Worm (Caenorhabditis elegans) whole organism, early embryonic: ENCODE results near the gene W02F12.8.

Experiments used
- aly-1 ChIP-seq: sonication (generic microtip); optimal IDR thresholded peaks from 2 replicates; lab custom pipeline; 2016; ENCODE audit warnings: missing genetic modification characterization, missing compliant biosample characterization
- ama-1 ChIP-seq: fragments of 150-350 bp; optimal IDR thresholded peaks from 2 replicates; lab custom pipeline; 2014
- ceh-13 ChIP-seq: fragments of 200-800 bp; sonication (Bioruptor generic); optimal IDR thresholded peaks from 2 replicates; lab custom pipeline; 2018; ENCODE audit warnings: mild to moderate bottlenecking, missing genetic modification characterization, missing compliant biosample characterization
- flt-1 ChIP-seq: fragments of 200-800 bp; sonication (Bioruptor generic); IDR thresholded peaks from 2 replicates; pipeline ENCODE4 v1.3.6; 2022; ENCODE audit warnings: missing genetic modification characterization, missing compliant biosample characterization
- hmbx-1 ChIP-seq: sonication (generic microtip); optimal IDR thresholded peaks from 2 replicates; lab custom pipeline; 2016; ENCODE audit warnings: mild to moderate bottlenecking, missing genetic modification characterization, missing compliant biosample characterization
- hnd-1 ChIP-seq: sonication (generic microtip); optimal IDR thresholded peaks from 2 replicates; lab custom pipeline; 2016; ENCODE audit warnings: missing genetic modification characterization, missing compliant biosample characterization
- pes-1 ChIP-seq: fragments of 200-800 bp; sonication (Bioruptor generic); IDR thresholded peaks from 2 replicates; pipeline ENCODE4 v1.3.6; 2022; ENCODE audit warnings: missing genetic modification reagents, missing genetic modification characterization, missing compliant biosample characterization
- sea-1 ChIP-seq: fragments of 200-800 bp; sonication (Bioruptor generic); conservative IDR thresholded peaks from 2 replicates; pipeline ENCODE4 v1.3.6; 2022; ENCODE audit warnings: missing genetic modification characterization, missing compliant biosample characterization
- tbx-37 ChIP-seq: fragments of 200-800 bp; sonication (Bioruptor generic); conservative IDR thresholded peaks from 2 replicates; pipeline ENCODE4 v1.3.6; 2022; ENCODE audit warnings: missing genetic modification reagents, missing genetic modification characterization, missing compliant biosample characterization
- tra-4 ChIP-seq: sonication (generic microtip); optimal IDR thresholded peaks from 2 replicates; lab custom pipeline; 2017; ENCODE audit warnings: missing genetic modification characterization, missing compliant biosample characterization

DNA sequence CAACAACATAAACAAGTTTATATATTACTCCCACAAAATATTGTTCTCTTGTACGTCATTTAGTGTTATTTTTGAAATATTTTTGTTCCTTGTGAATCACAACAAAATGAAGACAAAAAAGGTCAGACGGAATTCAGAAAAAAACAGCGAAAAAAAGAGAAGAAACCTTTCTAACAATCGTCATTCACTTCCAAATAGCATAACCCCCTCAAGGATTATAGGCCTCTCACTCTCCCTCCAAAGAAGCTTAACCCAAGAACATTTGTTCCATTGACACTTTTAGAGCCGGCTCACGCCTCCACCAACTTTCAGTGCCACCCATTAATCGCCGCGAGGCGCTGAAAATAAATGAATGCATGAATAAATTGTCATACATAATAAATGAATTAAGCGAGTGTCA lies 35.0 kb downstream of the W02F12.8 start:
- TF ChIP-seq hnd-1 (tag; lab: Kevin White, UChicago) (no peak), ceh-13 (GFP tag; lab: Kevin White, UChicago) (no peak), pes-1 (no peak), ama-1 (no peak), tbx-37 (no peak), tra-4 (tag; lab: Kevin White, UChicago) (no peak), aly-1 (no peak), sea-1 (GFP tag; lab: Robert Waterston, UW) (no peak), hmbx-1 (tag; lab: Kevin White, UChicago) (no peak), flt-1 (no peak)
